Worm (Caenorhabditis elegans): ENCODE measurements around the gene Y37D8A.5.

Y37D8A.5 gene

DNA sequence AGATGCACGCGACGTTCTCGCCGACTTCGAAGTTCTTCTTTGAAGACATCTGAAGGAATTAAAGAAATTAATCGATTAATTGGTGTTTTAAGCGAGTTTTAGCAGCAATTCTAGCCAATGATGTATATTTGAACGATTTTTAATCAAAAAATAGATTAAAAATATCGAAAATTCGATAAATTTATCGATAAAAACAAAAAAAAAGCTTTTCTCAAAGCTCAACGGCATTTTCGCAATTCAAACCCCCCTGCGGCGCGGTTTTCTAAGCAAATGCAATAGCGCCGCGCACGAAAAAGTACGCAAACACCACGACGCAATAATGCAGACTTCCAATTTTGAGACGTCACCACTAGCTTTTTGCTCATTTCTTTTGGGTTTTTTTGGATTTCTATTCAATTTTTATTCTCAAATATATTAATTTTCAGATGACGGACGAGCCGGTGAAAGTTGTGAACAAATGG is 19.3 kb upstream of the Y37D8A.5 start, which contains the start of the genes mrg-1 and spcs-2 (continued):
- TF ChIP-seq T07F8.4 (tag; optimal IDR thresholded peaks at IDR 0.05) (peak; percentile 50), hmg-1.2 (GFP tag; IDR thresholded peaks at IDR 0.05) (peak; percentile 64), B0261.1 (tag; optimal IDR thresholded peaks at IDR 0.05) (no peak), sea-2 (GFP tag; IDR thresholded peaks at IDR 0.05) (no peak), nhr-90 (tag; optimal IDR thresholded peaks at IDR 0.05) (peak; percentile 35), Y53G8AR.9 (GFP tag; conservative IDR thresholded peaks at IDR 0.05) (peak; percentile 90), nhr-120 (GFP tag; IDR thresholded peaks at IDR 0.05) (no peak), rpc-1 (optimal IDR thresholded peaks at IDR 0.05) (peak; percentile 44), rpc-1 (tag; optimal IDR thresholded peaks at IDR 0.05) (peak; percentile 3), madf-8 (GFP tag; conservative IDR thresholded peaks at IDR 0.05) (no peak), dox-1 (GFP tag; IDR thresholded peaks at IDR 0.05) (peak; percentile 93), him-1 (tag; optimal IDR thresholded peaks at IDR 0.05) (peak; percentile 38), tbp1 (GFP tag; optimal IDR thresholded peaks at IDR 0.05) (peak; percentile 63), F57C9.4 (tag; optimal IDR thresholded peaks at IDR 0.05) (no peak), die-1 (tag; optimal IDR thresholded peaks at IDR 0.05) (no peak), cebp-1 (GFP tag; IDR thresholded peaks at IDR 0.05) (peak; percentile 80; the same call in 1 of the 2 replicates), cebp-1 (tag; optimal IDR thresholded peaks at IDR 0.05) (peak; percentile 94), F22D6.2 (tag; optimal IDR thresholded peaks at IDR 0.05) (no peak), nfya-1 (tag; optimal IDR thresholded peaks at IDR 0.05; ENCODE audit: borderline replicate concordance, insufficient read depth) (no peak), attf-5 (GFP tag; optimal IDR thresholded peaks at IDR 0.05) (peak; percentile 97), Y56A3A.18 (GFP tag; IDR thresholded peaks at IDR 0.05) (no peak), ztf-26 (tag; optimal IDR thresholded peaks at IDR 0.05) (peak; percentile 48), bed-2 (GFP tag; IDR thresholded peaks at IDR 0.05) (no peak), sdz-38 (tag; optimal IDR thresholded peaks at IDR 0.05) (no peak), egl-18 (GFP tag; IDR thresholded peaks at IDR 0.05) (no peak), lin-40 (tag; optimal IDR thresholded peaks at IDR 0.05) (peak; percentile 88), madf-6 (GFP tag; IDR thresholded peaks at IDR 0.05) (peak; percentile 84), lin-35 (GFP tag; optimal IDR thresholded peaks at IDR 0.05) (peak in 2 of 3 experiments; percentile 46 to 90), hlh-26 (GFP tag; conservative IDR thresholded peaks at IDR 0.05) (no peak), F52B5.7 (tag; optimal IDR thresholded peaks at IDR 0.05) (no peak), ztf-28 (GFP tag; IDR thresholded peaks at IDR 0.05) (peak; percentile 71; the same call in 1 of the 2 replicates), F23B12.7 (tag; optimal IDR thresholded peaks at IDR 0.05; ENCODE audit: insufficient read depth) (peak; percentile 94), mes-4 (tag; optimal IDR thresholded peaks at IDR 0.05) (no peak), ceh-100 (GFP tag; IDR thresholded peaks at IDR 0.05) (peak; percentile 94), cebp-2 (GFP tag; IDR thresholded peaks at IDR 0.05) (no peak), Y95B8A.8 (GFP tag; IDR thresholded peaks at IDR 0.05) (0 out of 2 replicates have a peak, but pooled peaks have one; percentile 64), egl-44 (GFP tag; IDR thresholded peaks at IDR 0.05) (peak; percentile 50; the same call in 1 of the 2 replicates), efl-1 (GFP tag; optimal IDR thresholded peaks at IDR 0.05) (peak; percentile 74), aptf-2 (GFP tag; conservative IDR thresholded peaks at IDR 0.05) (0 out of 2 replicates have a peak, but pooled peaks have one; percentile 55), F10E7.11 (tag; optimal IDR thresholded peaks at IDR 0.05) (no peak), F39B2.1 (GFP tag; IDR thresholded peaks at IDR 0.05) (no peak), lsl-1 (GFP tag; optimal IDR thresholded peaks at IDR 0.05) (peak; percentile 75), pbrm-1 (GFP tag; IDR thresholded peaks at IDR 0.05) (peak; percentile 91), zfh-2 (GFP tag; conservative IDR thresholded peaks at IDR 0.05) (0 out of 2 replicates have a peak, but pooled peaks have one; percentile 4), F55B11.4 (tag; optimal IDR thresholded peaks at IDR 0.05; ENCODE audit: borderline replicate concordance, insufficient read depth) (no peak), nhr-179 (tag; optimal IDR thresholded peaks at IDR 0.05) (no peak), lsy-27 (tag; optimal IDR thresholded peaks at IDR 0.05; ENCODE audit: borderline replicate concordance, insufficient read depth) (peak; percentile 55), tlf-1 (GFP tag; optimal IDR thresholded peaks at IDR 0.05) (peak; percentile 81), zim-3 (tag; optimal IDR thresholded peaks at IDR 0.05) (no peak)
